Worm (Caenorhabditis elegans): ENCODE measurements around the gene srv-8.

srv-8 gene

DNA sequence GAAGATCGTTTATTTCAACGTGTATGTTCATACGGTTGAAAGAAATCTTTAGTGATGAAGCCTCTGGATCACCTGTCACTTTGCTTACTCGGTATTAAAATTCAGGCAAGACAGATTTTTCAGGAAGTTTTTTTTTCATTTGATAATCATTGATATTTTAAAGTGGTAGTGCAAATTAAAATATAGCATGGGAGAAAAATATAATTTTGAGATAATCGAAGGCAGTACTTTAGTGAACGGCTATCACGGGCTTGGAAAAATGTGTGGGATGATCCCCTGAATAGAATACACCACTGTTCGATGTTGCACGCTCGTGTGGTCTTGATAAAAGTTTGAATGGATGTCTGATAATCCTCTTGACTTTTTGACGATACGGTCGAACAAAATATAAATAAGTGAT, 6.8 kb upstream of the srv-8 start:
- TF ChIP-seq Y22D7AL.16 (tag; optimal IDR thresholded peaks at IDR 0.05) (no peak), pros-1 (tag; optimal IDR thresholded peaks at IDR 0.05) (no peak), nhr-232 (tag; optimal IDR thresholded peaks at IDR 0.05) (no peak), pqm-1 (tag; optimal IDR thresholded peaks at IDR 0.05) (no peak), hlh-15 (tag; optimal IDR thresholded peaks at IDR 0.05) (no peak), dve-1 (tag; optimal IDR thresholded peaks at IDR 0.05) (no peak), ceh-30 (tag; optimal IDR thresholded peaks at IDR 0.05) (no peak), eyg-1 (tag; optimal IDR thresholded peaks at IDR 0.05) (no peak), hlh-6 (tag; optimal IDR thresholded peaks at IDR 0.05) (no peak)

DNA sequence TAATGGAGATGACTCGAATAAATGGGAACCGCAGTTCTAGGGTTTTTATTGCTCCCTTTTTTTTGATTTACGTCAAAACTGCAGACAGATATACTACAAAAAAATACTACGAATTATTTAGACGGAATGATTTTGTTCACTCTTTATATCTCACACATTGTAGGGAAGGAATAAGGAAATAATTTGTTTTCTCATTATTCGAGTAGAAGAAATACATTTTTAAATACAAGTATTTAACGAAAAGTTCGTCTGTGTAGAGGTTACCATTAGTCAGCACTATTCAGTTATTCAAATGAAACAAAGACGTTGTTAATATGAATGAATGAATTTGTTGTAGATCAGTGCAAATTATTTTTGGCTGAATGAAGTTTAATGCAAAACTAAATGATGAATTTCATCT, 6.2 kb upstream of the srv-8 start, which contains the start of gene srd-18:
srd-18 (minus strand) TSS at position 101 of the 400 bp plus-strand sequence.
- TF ChIP-seq pqm-1 (tag; optimal IDR thresholded peaks at IDR 0.05) (no peak), ceh-30 (tag; optimal IDR thresholded peaks at IDR 0.05) (no peak), pax-1 (tag; optimal IDR thresholded peaks at IDR 0.05) (no peak), T23F11.4 (GFP tag; optimal IDR thresholded peaks at IDR 0.05) (no peak), pha-2 (tag; optimal IDR thresholded peaks at IDR 0.05) (no peak), elt-2 (tag; optimal IDR thresholded peaks at IDR 0.05) (no peak), ref-2 (tag; optimal IDR thresholded peaks at IDR 0.05) (no peak), hlh-15 (tag; optimal IDR thresholded peaks at IDR 0.05) (no peak), ceh-48 (tag; optimal IDR thresholded peaks at IDR 0.05) (no peak), fkh-10 (GFP tag; optimal IDR thresholded peaks at IDR 0.05) (no peak), dmd-4 (tag; optimal IDR thresholded peaks at IDR 0.05; ENCODE audit: borderline replicate concordance) (no peak), syd-9 (tag; optimal IDR thresholded peaks at IDR 0.05) (no peak), K09A11.1 (tag; optimal IDR thresholded peaks at IDR 0.05; ENCODE audit: insufficient read depth) (no peak)

DNA sequence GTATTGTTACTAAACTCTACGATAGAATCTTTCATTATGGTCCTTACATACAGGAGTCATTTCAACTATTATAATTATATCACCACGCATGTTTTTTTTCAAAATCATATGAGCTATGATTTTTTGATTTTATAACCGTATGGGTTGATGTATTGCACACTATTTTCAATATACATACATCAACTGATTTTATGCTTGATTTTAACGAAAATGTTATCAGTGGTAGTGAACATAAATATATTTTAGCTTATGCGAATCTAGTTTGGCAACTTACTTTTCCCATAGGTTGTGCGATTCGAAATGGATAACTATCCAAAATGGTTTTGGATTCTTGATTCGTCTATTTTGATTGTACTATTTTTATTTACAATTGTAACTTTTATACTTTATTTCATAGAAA, 3.1 kb upstream of the srv-8 start, which contains the start of gene srv-10:
srv-10 (plus strand) TSS at position 301 of the 400 bp plus-strand sequence.
- TF ChIP-seq zip-5 (tag; optimal IDR thresholded peaks at IDR 0.05) (no peak), sox-2 (GFP tag; IDR thresholded peaks at IDR 0.05) (no peak), C08G9.2 (tag; optimal IDR thresholded peaks at IDR 0.05) (no peak), nfya-1 (tag; optimal IDR thresholded peaks at IDR 0.05) (no peak), fkh-10 (GFP tag; optimal IDR thresholded peaks at IDR 0.05) (no peak), ztf-16 (tag; optimal IDR thresholded peaks at IDR 0.05) (no peak), ttx-3 (tag; optimal IDR thresholded peaks at IDR 0.05) (no peak), ceh-2 (tag; optimal IDR thresholded peaks at IDR 0.05) (no peak), ceh-30 (tag; optimal IDR thresholded peaks at IDR 0.05) (no peak), ceh-19 (GFP tag; optimal IDR thresholded peaks at IDR 0.05) (no peak), ahr-1 (tag; optimal IDR thresholded peaks at IDR 0.05) (no peak), pros-1 (tag; optimal IDR thresholded peaks at IDR 0.05) (no peak)

DNA sequence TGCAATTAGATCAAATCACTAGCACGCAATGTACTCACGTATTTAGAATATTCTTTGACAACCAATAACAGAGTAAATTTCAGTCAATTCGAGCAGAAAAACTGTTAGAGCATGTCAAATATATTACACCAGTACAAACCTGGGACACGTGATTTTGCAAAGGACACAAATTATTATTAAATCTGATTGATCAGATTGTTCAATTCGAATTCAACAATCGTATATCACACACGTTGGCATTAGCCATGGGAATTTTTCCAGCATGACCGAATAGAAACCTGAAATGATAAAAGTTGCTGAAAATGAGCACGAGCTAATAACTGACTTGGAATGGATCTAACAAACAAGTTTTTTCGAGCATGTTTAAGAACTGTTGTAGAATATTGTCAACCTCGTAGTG, 2.5 kb upstream of the srv-8 start, which contains the start of gene srv-9:
srv-9 (minus strand) TSS at position 101 of the 400 bp plus-strand sequence.
- TF ChIP-seq C38D4.7 (GFP tag; optimal IDR thresholded peaks at IDR 0.05) (no peak), ceh-19 (GFP tag; optimal IDR thresholded peaks at IDR 0.05) (no peak), hlh-8 (tag; optimal IDR thresholded peaks at IDR 0.05) (no peak), ceh-18 (tag; optimal IDR thresholded peaks at IDR 0.05) (no peak), sox-2 (GFP tag; IDR thresholded peaks at IDR 0.05) (no peak), sdc-2 (tag; optimal IDR thresholded peaks at IDR 0.05) (no peak), pros-1 (tag; optimal IDR thresholded peaks at IDR 0.05) (no peak), ceh-34 (tag; optimal IDR thresholded peaks at IDR 0.05) (no peak), madf-2 (tag; optimal IDR thresholded peaks at IDR 0.05) (no peak), unc-42 (tag; optimal IDR thresholded peaks at IDR 0.05) (no peak)

DNA sequence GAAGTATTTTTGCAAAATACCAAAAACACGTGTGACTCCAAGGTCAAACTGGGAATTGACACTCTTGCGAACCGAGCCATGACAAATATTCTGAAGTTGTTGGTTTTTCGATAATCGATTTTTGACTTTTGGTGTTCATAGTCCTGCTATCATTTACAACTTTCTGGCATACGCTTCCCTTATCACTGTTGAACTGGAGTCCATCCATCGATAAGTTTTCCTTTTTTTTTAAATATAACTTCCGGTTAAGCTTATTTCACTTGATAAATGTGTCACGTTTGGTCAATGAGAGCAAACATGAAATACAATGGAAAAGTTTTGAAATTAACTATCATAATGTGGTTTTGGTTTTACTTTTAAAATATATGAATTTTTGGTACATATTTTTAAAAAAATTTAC, 1.2 kb upstream of the srv-8 start:
- TF ChIP-seq F13H6.1 (tag; optimal IDR thresholded peaks at IDR 0.05) (no peak), K02D7.2 (tag; optimal IDR thresholded peaks at IDR 0.05) (no peak), pax-1 (tag; optimal IDR thresholded peaks at IDR 0.05) (no peak), nhr-11 (tag; optimal IDR thresholded peaks at IDR 0.05) (no peak), sdc-2 (tag; optimal IDR thresholded peaks at IDR 0.05) (no peak), pat-9 (tag; optimal IDR thresholded peaks at IDR 0.05) (no peak), ceh-34 (tag; optimal IDR thresholded peaks at IDR 0.05) (no peak), ceh-31 (tag; optimal IDR thresholded peaks at IDR 0.05) (no peak), ahr-1 (tag; optimal IDR thresholded peaks at IDR 0.05) (no peak), sox-4 (tag; optimal IDR thresholded peaks at IDR 0.05) (no peak), ceh-22 (tag; optimal IDR thresholded peaks at IDR 0.05) (no peak), zip-5 (tag; optimal IDR thresholded peaks at IDR 0.05) (no peak), ceh-9 (tag; optimal IDR thresholded peaks at IDR 0.05) (no peak), lim-6 (tag; optimal IDR thresholded peaks at IDR 0.05) (no peak), ceh-14 (tag; optimal IDR thresholded peaks at IDR 0.05) (no peak), ceh-30 (tag; optimal IDR thresholded peaks at IDR 0.05) (no peak), ceh-2 (tag; optimal IDR thresholded peaks at IDR 0.05) (no peak), dve-1 (tag; optimal IDR thresholded peaks at IDR 0.05) (no peak), pag-3 (tag; optimal IDR thresholded peaks at IDR 0.05; ENCODE audit: borderline replicate concordance) (no peak)

Data from whole organism, late embryonic.